Fruit fly (Drosophila melanogaster): Measurements from ENCODE around the gene CG13698.

dm6 chr3L:18154140-18154539, 48.2 kb upstream of the CG13698 start:
- TF ChIP-seq CG14655 (GFP tag; optimal IDR thresholded peaks at IDR 0.05) (no peak), D1 (tag; optimal IDR thresholded peaks at IDR 0.05) (no peak), gl (tag; optimal IDR thresholded peaks at IDR 0.05) (no peak), CG4496 (GFP tag; IDR thresholded peaks at IDR 0.05) (peak; percentile 73), CG9948 (tag; optimal IDR thresholded peaks at IDR 0.05) (no peak), CG12605 (GFP tag; IDR thresholded peaks at IDR 0.05) (no peak), CG8301 (tag; optimal IDR thresholded peaks at IDR 0.05) (no peak)
